Worm (Caenorhabditis elegans) whole organism, mixed stage, embryonic: ENCODE results near the gene acl-13.

ENCODE experiments used
- bed-3 ChIP-seq: fragments of 200-800 bp; sonication (Bioruptor generic); optimal IDR thresholded peaks from 3 replicates; lab custom pipeline; 2018; ENCODE audit warnings: mild to moderate bottlenecking, missing genetic modification characterization, moderate library complexity, missing compliant biosample characterization
- blmp-1 ChIP-seq: fragments of 150-350 bp; optimal IDR thresholded peaks from 2 replicates; lab custom pipeline; 2014; ENCODE audit warnings: missing biosample characterization, missing genetic modification characterization
- ces-1 ChIP-seq: fragments of 150-350 bp; optimal IDR thresholded peaks from 2 replicates; lab custom pipeline; 2014; ENCODE audit warnings: missing biosample characterization, missing genetic modification reagents, missing genetic modification characterization
- elt-1 ChIP-seq: sonication (generic microtip); optimal IDR thresholded peaks from 2 replicates; lab custom pipeline; 2017; ENCODE audit warnings: missing genetic modification characterization, mild to moderate bottlenecking, missing compliant biosample characterization, antibody characterized with exemption, moderate library complexity, borderline replicate concordance; ENCODE audit not compliant: insufficient read depth
- elt-3 ChIP-seq: fragments of 150-350 bp; optimal IDR thresholded peaks from 2 replicates; lab custom pipeline; 2014; ENCODE audit warnings: missing biosample characterization, missing genetic modification characterization
- ham-2 ChIP-seq: fragments of 200-800 bp; sonication (Bioruptor generic); optimal IDR thresholded peaks from 2 replicates; lab custom pipeline; 2018; ENCODE audit warnings: mild to moderate bottlenecking, missing genetic modification characterization, missing compliant biosample characterization
- nhr-12 ChIP-seq: fragments of 150-350 bp; optimal IDR thresholded peaks from 2 replicates; lab custom pipeline; 2014; ENCODE audit warnings: missing biosample characterization, missing genetic modification characterization
- nhr-2 ChIP-seq: fragments of 150-350 bp; optimal IDR thresholded peaks from 2 replicates; lab custom pipeline; 2014; ENCODE audit warnings: missing biosample characterization, missing genetic modification characterization
- nhr-76 ChIP-seq: sonication (generic microtip); optimal IDR thresholded peaks from 2 replicates; lab custom pipeline; 2017; ENCODE audit warnings: missing biosample characterization, missing genetic modification characterization
- pha-4 ChIP-seq: fragments of 150-350 bp; optimal IDR thresholded peaks from 2 replicates; lab custom pipeline; 2018; ENCODE audit warnings: missing biosample characterization, missing genetic modification reagents, missing genetic modification characterization
- snpc-4 ChIP-seq: fragments of 150-350 bp; optimal IDR thresholded peaks from 2 replicates; lab custom pipeline; 2014; ENCODE audit warnings: missing biosample characterization, missing genetic modification characterization

DNA sequence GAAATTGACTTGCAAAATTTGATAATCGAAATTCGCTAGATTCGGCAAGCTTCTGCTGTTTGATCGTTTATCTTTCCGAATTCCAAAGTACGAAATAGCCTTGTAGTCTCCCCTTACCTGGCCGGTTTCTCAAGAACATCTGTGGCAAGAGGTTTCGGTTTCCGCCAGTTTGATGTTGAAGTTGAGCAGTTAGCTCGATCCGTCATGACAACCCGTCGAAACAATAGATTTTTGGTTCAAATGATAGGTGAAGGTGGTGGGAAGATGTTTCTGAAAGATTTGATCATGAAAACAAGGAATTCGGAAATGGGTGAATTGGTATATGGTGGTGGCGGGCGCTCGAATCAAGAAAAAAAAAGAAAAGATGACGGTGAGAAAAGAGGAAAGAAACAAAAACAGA, 11.8 kb upstream of the acl-13 start, which contains the start of gene acs-20:
- TF ChIP-seq ces-1 (GFP tag; lab: Kevin White, UChicago), result no peak
- no peak for TF ChIP-seq snpc-4 (tag; lab: Kevin White, UChicago)
- no peak for TF ChIP-seq elt-3 (tag; lab: Kevin White, UChicago)
- TF ChIP-seq pha-4 (tag; lab: Kevin White, UChicago), result no peak
- TF ChIP-seq elt-1 (tag; lab: Kevin White, UChicago), result no peak
- TF ChIP-seq blmp-1, result no peak
- no peak for TF ChIP-seq ham-2 (GFP tag; lab: Kevin White, UChicago)
- no peak for TF ChIP-seq nhr-2 (tag; lab: Kevin White, UChicago)
- no peak for TF ChIP-seq nhr-12 (tag; lab: Kevin White, UChicago)
- no peak for TF ChIP-seq nhr-76
- no peak for TF ChIP-seq bed-3
